Fruit fly (Drosophila melanogaster): ENCODE data around the gene Odj.

dm6 chr3R:17793287-17793686 lies 15.7 kb downstream of the Odj start:
- no peak for TF ChIP-seq CG8478 (optimal IDR thresholded peaks at IDR 0.05)
- TF ChIP-seq CTCF (optimal IDR thresholded peaks at IDR 0.05) = no peak

Data from S2 (cell line).